Worm (Caenorhabditis elegans) whole organism, young adult: ENCODE results near the gene K04A8.19.

Experiments used
- B0261.1 ChIP-seq: sonication (generic microtip); optimal IDR thresholded peaks from 2 replicates; lab custom pipeline; 2016; ENCODE audit warnings: mild to moderate bottlenecking, missing genetic modification characterization, moderate library complexity, missing compliant biosample characterization
- C06A6.2 ChIP-seq: fragments of 200-800 bp; sonication (Bioruptor generic); conservative IDR thresholded peaks from 2 replicates; pipeline ENCODE4 v1.3.6; 2022; ENCODE audit warnings: missing genetic modification characterization, missing compliant biosample characterization
- F22D6.2 ChIP-seq: sonication (generic microtip); optimal IDR thresholded peaks from 2 replicates; lab custom pipeline; 2016; ENCODE audit warnings: mild to moderate bottlenecking, missing genetic modification characterization, missing compliant biosample characterization
- F33H1.4 ChIP-seq: fragments of 200-800 bp; sonication (Bioruptor generic); IDR thresholded peaks from 2 replicates; pipeline ENCODE4 v1.3.6; 2022; ENCODE audit warnings: missing genetic modification reagents, missing genetic modification characterization, missing compliant biosample characterization
- F39B2.1 ChIP-seq: fragments of 200-800 bp; sonication (Bioruptor generic); IDR thresholded peaks from 2 replicates; pipeline ENCODE4 v1.3.6; 2022; ENCODE audit warnings: missing genetic modification reagents, missing genetic modification characterization, missing compliant biosample characterization
- F49E8.2 ChIP-seq: sonication (generic microtip); optimal IDR thresholded peaks from 3 replicates; lab custom pipeline; 2017; ENCODE audit warnings: missing genetic modification characterization, mild to moderate bottlenecking, missing compliant biosample characterization, antibody characterized with exemption, moderate library complexity; ENCODE audit not compliant: insufficient read depth
- F52B5.7 ChIP-seq: sonication (generic microtip); optimal IDR thresholded peaks from 2 replicates; lab custom pipeline; 2016; ENCODE audit warnings: mild to moderate bottlenecking, missing genetic modification characterization, missing compliant biosample characterization
- F55B11.4 ChIP-seq: sonication (generic microtip); optimal IDR thresholded peaks from 2 replicates; lab custom pipeline; 2016; ENCODE audit warnings: missing compliant biosample characterization, missing genetic modification characterization, borderline replicate concordance; ENCODE audit not compliant: insufficient read depth
- K11D2.4 ChIP-seq: fragments of 200-800 bp; sonication (Bioruptor generic); IDR thresholded peaks from 2 replicates; pipeline ENCODE4 v1.3.6; 2022; ENCODE audit warnings: missing genetic modification reagents, missing genetic modification characterization, missing compliant biosample characterization
- Y53G8AR.9 ChIP-seq: fragments of 200-800 bp; sonication (Bioruptor generic); conservative IDR thresholded peaks from 2 replicates; pipeline ENCODE4 v1.3.6; 2022; ENCODE audit warnings: missing genetic modification reagents, missing genetic modification characterization, missing compliant biosample characterization
- Y56A3A.18 ChIP-seq: fragments of 200-800 bp; sonication (Bioruptor generic); IDR thresholded peaks from 2 replicates; pipeline ENCODE4 v1.3.6; 2022; ENCODE audit warnings: missing genetic modification reagents, missing genetic modification characterization, missing compliant biosample characterization
- ZK185.1 ChIP-seq: sonication (generic microtip); optimal IDR thresholded peaks from 2 replicates; lab custom pipeline; 2016; ENCODE audit warnings: mild to moderate bottlenecking, missing genetic modification characterization, missing compliant biosample characterization; ENCODE audit not compliant: poor library complexity, severe bottlenecking
- akir-1 ChIP-seq: fragments of 200-800 bp; sonication (Bioruptor generic); optimal IDR thresholded peaks from 2 replicates; lab custom pipeline; 2018; ENCODE audit warnings: mild to moderate bottlenecking, missing genetic modification characterization, moderate library complexity, missing compliant biosample characterization
- atf-7 ChIP-seq: sonication (generic microtip); optimal IDR thresholded peaks from 2 replicates; lab custom pipeline; 2017; ENCODE audit warnings: mild to moderate bottlenecking, missing genetic modification characterization, missing compliant biosample characterization
- attf-6 ChIP-seq: fragments of 200-800 bp; sonication (Bioruptor generic); IDR thresholded peaks from 2 replicates; pipeline ENCODE4 v1.3.6; 2022; ENCODE audit warnings: missing genetic modification reagents, missing genetic modification characterization, missing compliant biosample characterization
- bed-1 ChIP-seq: fragments of 200-800 bp; sonication (Bioruptor generic); IDR thresholded peaks from 2 replicates; pipeline ENCODE4 v1.3.6; 2022; ENCODE audit warnings: missing genetic modification reagents, missing genetic modification characterization, missing compliant biosample characterization
- cebp-1 ChIP-seq, 2 experiments: fragments of 200-800 bp in 1 of 2; sonication (Bioruptor generic) in 1 of 2; sonication (generic microtip) in 1 of 2; IDR thresholded peaks in 1 of 2; optimal IDR thresholded peaks in 1 of 2; 2 replicates each; pipeline versions ENCODE4 v1.3.6 to Lab custom; 2017 to 2022; ENCODE audit warnings: missing compliant biosample characterization in 2 of 2, missing genetic modification characterization in 2 of 2, mild to moderate bottlenecking in 1 of 2, missing genetic modification reagents in 1 of 2, moderate library complexity in 1 of 2
- ceh-100 ChIP-seq: fragments of 200-800 bp; sonication (Bioruptor generic); IDR thresholded peaks from 2 replicates; pipeline ENCODE4 v1.3.6; 2022; ENCODE audit warnings: missing genetic modification reagents, missing genetic modification characterization, missing compliant biosample characterization
- ceh-58 ChIP-seq: fragments of 200-800 bp; sonication (Bioruptor generic); IDR thresholded peaks from 2 replicates; pipeline ENCODE4 v1.3.6; 2022; ENCODE audit warnings: missing genetic modification characterization, missing compliant biosample characterization
- ceh-91 ChIP-seq: fragments of 200-800 bp; sonication (Bioruptor generic); IDR thresholded peaks from 2 replicates; pipeline ENCODE4 v1.3.6; 2022; ENCODE audit warnings: missing genetic modification reagents, missing genetic modification characterization, missing compliant biosample characterization
- chd-7 ChIP-seq: sonication (generic microtip); optimal IDR thresholded peaks from 2 replicates; lab custom pipeline; 2016; ENCODE audit warnings: mild to moderate bottlenecking, missing genetic modification characterization, moderate library complexity, missing compliant biosample characterization
- dox-1 ChIP-seq: fragments of 200-800 bp; sonication (Bioruptor generic); IDR thresholded peaks from 2 replicates; pipeline ENCODE4 v1.3.6; 2022; ENCODE audit warnings: missing genetic modification reagents, missing genetic modification characterization, missing compliant biosample characterization
- dpl-1 ChIP-seq: fragments of 150-350 bp; optimal IDR thresholded peaks from 2 replicates; lab custom pipeline; 2014; ENCODE audit warnings: missing biosample characterization, missing genetic modification reagents, missing genetic modification characterization
- egl-18 ChIP-seq: fragments of 200-800 bp; sonication (Bioruptor generic); IDR thresholded peaks from 2 replicates; pipeline ENCODE4 v1.3.6; 2022; ENCODE audit warnings: missing genetic modification reagents, missing genetic modification characterization, missing compliant biosample characterization
- egl-44 ChIP-seq: fragments of 200-800 bp; sonication (Bioruptor generic); IDR thresholded peaks from 2 replicates; pipeline ENCODE4 v1.3.6; 2022; ENCODE audit warnings: missing genetic modification reagents, missing genetic modification characterization, missing compliant biosample characterization
- hlh-12 ChIP-seq: sonication (generic microtip); optimal IDR thresholded peaks from 2 replicates; lab custom pipeline; 2016; ENCODE audit warnings: missing genetic modification characterization, missing compliant biosample characterization
- lag-1 ChIP-seq: fragments of 200-800 bp; sonication (Bioruptor generic); IDR thresholded peaks from 2 replicates; pipeline ENCODE4 v1.3.6; 2022; ENCODE audit warnings: missing genetic modification reagents, missing genetic modification characterization, missing compliant biosample characterization
- lin-54 ChIP-seq: fragments of 200-800 bp; sonication (Bioruptor generic); optimal IDR thresholded peaks from 2 replicates; lab custom pipeline; 2018; ENCODE audit warnings: mild to moderate bottlenecking, missing genetic modification characterization, missing compliant biosample characterization
- lsl-1 ChIP-seq: fragments of 200-800 bp; sonication (Bioruptor generic); optimal IDR thresholded peaks from 2 replicates; lab custom pipeline; 2018; ENCODE audit warnings: mild to moderate bottlenecking, missing genetic modification characterization, moderate library complexity, missing compliant biosample characterization
- madf-10 ChIP-seq: sonication (generic microtip); optimal IDR thresholded peaks from 2 replicates; lab custom pipeline; 2016; ENCODE audit warnings: mild to moderate bottlenecking, missing genetic modification characterization, missing compliant biosample characterization
- madf-8 ChIP-seq: fragments of 200-800 bp; sonication (Bioruptor generic); conservative IDR thresholded peaks from 2 replicates; pipeline ENCODE4 v1.3.6; 2022; ENCODE audit warnings: missing genetic modification reagents, missing genetic modification characterization, missing compliant biosample characterization
- mxl-1 ChIP-seq: sonication (generic microtip); optimal IDR thresholded peaks from 2 replicates; lab custom pipeline; 2016; ENCODE audit warnings: missing genetic modification characterization, missing compliant biosample characterization
- nfya-2 ChIP-seq: fragments of 200-800 bp; sonication (Bioruptor generic); IDR thresholded peaks from 2 replicates; pipeline ENCODE4 v1.3.6; 2022; ENCODE audit warnings: missing genetic modification reagents, missing genetic modification characterization, missing compliant biosample characterization
- nhr-179 ChIP-seq: sonication (generic microtip); optimal IDR thresholded peaks from 2 replicates; lab custom pipeline; 2016; ENCODE audit warnings: mild to moderate bottlenecking, missing genetic modification characterization, missing compliant biosample characterization
- nhr-27 ChIP-seq: fragments of 200-800 bp; sonication (Bioruptor generic); optimal IDR thresholded peaks from 2 replicates; lab custom pipeline; 2018; ENCODE audit warnings: mild to moderate bottlenecking, missing genetic modification characterization, moderate library complexity, missing compliant biosample characterization
- nhr-80 ChIP-seq: sonication (generic microtip); optimal IDR thresholded peaks from 2 replicates; lab custom pipeline; 2016; ENCODE audit warnings: missing genetic modification characterization, missing compliant biosample characterization
- rec-8 ChIP-seq, 2 experiments: sonication (generic microtip); optimal IDR thresholded peaks; 2 replicates each; lab custom pipeline; 2016; ENCODE audit warnings: mild to moderate bottlenecking in 2 of 2, missing genetic modification characterization in 2 of 2, missing genetic modification reagents in 2 of 2, missing genotype in 2 of 2, missing biosample characterization in 1 of 2, missing compliant biosample characterization in 1 of 2, moderate library complexity in 1 of 2
- sdz-38 ChIP-seq: sonication (generic microtip); optimal IDR thresholded peaks from 2 replicates; lab custom pipeline; 2016; ENCODE audit warnings: missing genotype, missing genetic modification characterization, missing compliant biosample characterization
- sea-2 ChIP-seq: fragments of 200-800 bp; sonication (Bioruptor generic); IDR thresholded peaks from 2 replicates; pipeline ENCODE4 v1.3.6; 2022; ENCODE audit warnings: missing genetic modification characterization, missing compliant biosample characterization
- sptf-2 ChIP-seq: fragments of 200-800 bp; sonication (Bioruptor generic); optimal IDR thresholded peaks from 2 replicates; lab custom pipeline; 2018; ENCODE audit warnings: mild to moderate bottlenecking, missing genetic modification characterization, missing compliant biosample characterization
- zim-3 ChIP-seq: sonication (generic microtip); optimal IDR thresholded peaks from 2 replicates; lab custom pipeline; 2017; ENCODE audit warnings: mild to moderate bottlenecking, missing genetic modification characterization, moderate library complexity, missing compliant biosample characterization
- ztf-18 ChIP-seq: sonication (generic microtip); optimal IDR thresholded peaks from 2 replicates; lab custom pipeline; 2016; ENCODE audit warnings: missing genotype, mild to moderate bottlenecking, missing genetic modification characterization, missing compliant biosample characterization
- ztf-26 ChIP-seq: sonication (generic microtip); optimal IDR thresholded peaks from 2 replicates; lab custom pipeline; 2017; ENCODE audit warnings: missing genetic modification characterization, missing compliant biosample characterization
- ztf-6 ChIP-seq: fragments of 200-800 bp; sonication (Bioruptor generic); IDR thresholded peaks from 2 replicates; pipeline ENCODE4 v1.3.6; 2022; ENCODE audit warnings: missing genetic modification reagents, missing genetic modification characterization, missing compliant biosample characterization

Gene K04A8.19

DNA sequence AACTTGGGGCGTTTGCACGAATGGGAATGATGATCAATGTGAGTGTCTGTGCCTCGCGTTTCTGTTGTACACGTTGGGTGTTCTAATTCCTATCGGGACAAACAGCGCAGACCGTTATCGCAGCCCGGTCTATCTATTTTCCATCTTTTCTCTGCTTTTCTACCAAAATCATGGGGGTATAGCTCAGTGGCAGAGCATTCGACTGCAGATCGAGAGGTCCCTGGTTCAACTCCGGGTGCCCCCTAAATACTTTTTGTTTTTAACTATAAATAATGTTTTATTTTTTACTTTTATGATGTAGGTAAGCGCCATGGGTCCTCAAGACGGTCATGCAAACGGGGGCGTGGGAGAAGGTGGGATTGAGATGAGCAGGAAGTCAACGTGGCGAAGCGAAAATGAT lies 5.4 kb upstream of the K04A8.19 start (continued):
- TF ChIP-seq ceh-91, result no peak

ce11 chrV:6559105-6559504 lies 4.9 kb upstream of the K04A8.19 start, which contains the start of gene spp-26:
spp-26 (minus strand) TSS chrV:6559205.
- TF ChIP-seq rec-8 (tag; optimal IDR thresholded peaks at IDR 0.05; lab: Kevin White, UChicago), result no peak
- TF ChIP-seq ztf-26 (tag; lab: Kevin White, UChicago), result no peak
- no peak for TF ChIP-seq egl-18 (GFP tag; lab: Robert Waterston, UW)
- TF ChIP-seq egl-44 (GFP tag; lab: Robert Waterston, UW), result no peak
- TF ChIP-seq dox-1 (GFP tag; lab: Robert Waterston, UW), result no peak
- no peak for TF ChIP-seq hlh-12 (tag; lab: Kevin White, UChicago)
- no peak for TF ChIP-seq F33H1.4 (GFP tag; lab: Robert Waterston, UW)
- TF ChIP-seq Y56A3A.18 (GFP tag; lab: Robert Waterston, UW), result no peak
- no peak for TF ChIP-seq sptf-2
- no peak for TF ChIP-seq K11D2.4
- no peak for TF ChIP-seq ztf-18 (tag; lab: Kevin White, UChicago)
- TF ChIP-seq lsl-1, result no peak
- no peak for TF ChIP-seq nhr-27 (tag; lab: Kevin White, UChicago)
- TF ChIP-seq akir-1 (GFP tag; lab: Kevin White, UChicago), result no peak
- TF ChIP-seq ceh-100 (GFP tag; lab: Robert Waterston, UW), result no peak
- TF ChIP-seq atf-7, result no peak
- no peak for TF ChIP-seq mxl-1 (tag; lab: Kevin White, UChicago)
- no peak for TF ChIP-seq ceh-58 (GFP tag; lab: Robert Waterston, UW)
- TF ChIP-seq F52B5.7 (tag; lab: Kevin White, UChicago), result no peak

DNA sequence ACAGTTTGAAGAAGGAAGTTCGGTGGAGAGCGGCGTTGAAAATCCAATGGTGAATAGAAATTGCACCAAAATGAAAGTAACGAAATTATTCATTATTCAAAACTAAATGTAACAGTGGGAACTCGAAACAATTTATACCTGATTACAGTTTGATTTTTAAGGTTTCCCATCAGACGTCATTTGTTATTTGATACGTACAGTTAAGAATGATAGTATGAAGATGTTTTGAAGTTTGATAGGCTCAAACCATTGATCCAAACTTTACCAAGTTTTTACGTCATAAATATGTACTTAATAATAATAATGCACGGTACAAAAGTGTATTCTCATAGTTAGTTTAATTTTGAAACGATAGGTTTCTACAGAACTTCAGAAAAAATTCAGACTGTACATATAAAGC lies 3.9 kb upstream of the K04A8.19 start, which contains the start of gene spp-20:
TSS of gene spp-20 (minus strand) at position 101 of the 400 bp plus-strand sequence.
- no peak for TF ChIP-seq F49E8.2 (tag; lab: Kevin White, UChicago)
- no peak for TF ChIP-seq nfya-2 (GFP tag; lab: Robert Waterston, UW)
- TF ChIP-seq ztf-26 (tag; lab: Kevin White, UChicago), result no peak
- no peak for TF ChIP-seq sdz-38
- no peak for TF ChIP-seq zim-3 (tag; lab: Kevin White, UChicago)
- no peak for TF ChIP-seq nhr-80
- TF ChIP-seq F22D6.2, result no peak
- no peak for TF ChIP-seq F39B2.1 (GFP tag; lab: Robert Waterston, UW)
- TF ChIP-seq madf-10 (tag; lab: Kevin White, UChicago), result no peak
- no peak for TF ChIP-seq lag-1 (GFP tag; lab: Robert Waterston, UW)
- TF ChIP-seq dpl-1, result no peak
- TF ChIP-seq cebp-1 (GFP tag; IDR thresholded peaks at IDR 0.05; lab: Robert Waterston, UW), result no peak
- TF ChIP-seq cebp-1 (tag; optimal IDR thresholded peaks at IDR 0.05; lab: Kevin White, UChicago), result no peak
- TF ChIP-seq F55B11.4 (tag; lab: Kevin White, UChicago), result no peak

- TF ChIP-seq lin-54 (GFP tag; lab: Kevin White, UChicago) (no peak), nhr-179 (tag; lab: Kevin White, UChicago) (no peak), ztf-6 (GFP tag; lab: Robert Waterston, UW) (no peak), chd-7 (tag; lab: Kevin White, UChicago) (no peak), C06A6.2 (GFP tag; lab: Robert Waterston, UW) (no peak), madf-8 (GFP tag; lab: Robert Waterston, UW) (no peak), attf-6 (GFP tag; lab: Robert Waterston, UW) (no peak), Y56A3A.18 (GFP tag; lab: Robert Waterston, UW) (no peak), Y53G8AR.9 (GFP tag; lab: Robert Waterston, UW) (no peak), ZK185.1 (tag; lab: Kevin White, UChicago) (no peak), dpl-1 (no peak), B0261.1 (tag; lab: Kevin White, UChicago) (no peak), akir-1 (GFP tag; lab: Kevin White, UChicago) (no peak), sea-2 (no peak), bed-1 (GFP tag; lab: Robert Waterston, UW) (no peak)
These were observed 2.8 kb upstream of the K04A8.19 start, which contains the start of gene spp-27 for ce11 chrV:6557035-6557434. spp-27 (minus strand) TSS chrV:6557135.
